Worm (Caenorhabditis elegans): ENCODE measurements around the gene clec-166.
A peak's percentile ranks its signal among the peaks of the same experiment; 100 is the strongest.

Gene clec-166

DNA sequence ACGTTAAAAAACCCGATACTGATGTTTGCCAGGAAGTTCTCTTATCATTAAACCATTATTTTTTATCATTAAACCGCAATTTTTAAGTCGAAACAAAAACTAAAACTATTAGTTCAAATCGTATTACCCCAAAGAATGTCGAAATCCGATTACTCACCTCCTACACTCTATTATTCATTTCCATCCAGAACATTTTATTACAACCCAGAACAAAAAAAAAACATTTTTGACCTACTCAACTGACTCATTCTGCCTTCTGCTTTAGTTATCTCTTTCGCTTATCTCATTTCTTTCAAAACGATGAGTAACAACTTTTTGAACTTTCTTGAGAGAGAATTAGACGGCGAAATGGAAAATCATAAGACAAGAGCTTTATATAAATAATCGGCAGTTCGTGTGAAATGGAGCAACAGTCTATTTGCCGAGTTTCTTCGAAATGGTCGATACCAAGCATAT is 22.4 kb downstream of the clec-166 start, which contains the start of gene W09G12.7:
Gene W09G12.7 (plus strand): TSS at position 406 of the 456 bp plus-strand sequence.
- no peak for TF ChIP-seq nhr-6 (tag; optimal IDR thresholded peaks at IDR 0.05)
- TF ChIP-seq fos-1 (tag; optimal IDR thresholded peaks at IDR 0.05), result peak; percentile 72

DNA sequence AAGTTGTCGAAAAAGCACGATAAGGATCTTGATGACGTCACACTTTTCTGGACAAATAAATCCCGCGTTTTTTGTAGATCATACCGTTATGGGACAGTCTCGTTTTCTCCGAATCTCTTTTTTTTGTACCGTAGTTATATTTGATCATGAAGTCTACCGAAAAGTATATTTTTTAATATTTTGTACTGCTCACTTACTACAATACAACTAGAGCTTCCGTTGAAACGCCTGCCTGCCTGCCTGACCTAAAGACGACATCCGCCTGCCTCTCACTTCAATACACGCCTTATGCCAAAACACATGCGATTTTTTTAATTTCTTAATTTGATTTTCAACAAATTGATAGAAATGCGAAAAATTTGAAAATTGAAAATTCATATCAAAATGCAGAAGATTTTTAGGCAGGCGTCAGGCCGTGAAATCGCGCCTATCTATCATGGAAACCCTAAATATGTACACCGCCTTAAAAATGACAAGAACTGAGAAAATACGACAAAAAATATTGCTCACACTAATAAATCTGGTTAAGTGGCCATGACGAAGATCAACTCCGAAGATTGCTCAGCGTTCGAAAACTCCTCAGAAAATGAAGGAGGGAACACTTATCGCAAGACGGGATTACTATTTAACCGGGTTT is 25.4 kb downstream of the clec-166 start, which contains the start of gene W09G12.8:
Gene W09G12.8 (plus strand): TSS at position 587 of the 637 bp plus-strand sequence.
- no peak for TF ChIP-seq ztf-1 (GFP tag; conservative IDR thresholded peaks at IDR 0.05)
- TF ChIP-seq dmd-4 (tag; optimal IDR thresholded peaks at IDR 0.05), result no peak
- TF ChIP-seq lin-39 (tag; optimal IDR thresholded peaks at IDR 0.05), result no peak
- no peak for TF ChIP-seq fos-1 (tag; optimal IDR thresholded peaks at IDR 0.05)
- TF ChIP-seq lin-13 (GFP tag; optimal IDR thresholded peaks at IDR 0.05), result no peak

DNA sequence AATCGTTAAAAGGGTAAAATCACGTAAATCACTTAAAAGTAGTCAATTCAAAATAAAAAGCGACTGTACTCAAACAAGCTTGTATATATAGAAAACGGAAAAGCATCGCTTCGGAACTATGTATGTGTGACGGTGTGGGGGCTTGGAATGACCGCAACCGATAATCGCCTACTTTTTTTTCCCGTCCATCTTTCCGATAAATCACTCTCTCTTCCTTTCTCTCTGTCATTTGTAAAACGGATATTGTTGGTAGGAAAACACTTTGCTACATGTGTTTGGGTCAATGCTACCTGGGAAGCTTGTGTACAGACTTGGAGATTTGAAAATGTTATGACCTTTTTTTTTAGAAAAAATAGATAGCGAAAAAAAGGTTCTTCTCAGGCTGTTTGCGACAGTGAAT is 26.4 kb downstream of the clec-166 start:
- TF ChIP-seq R02D3.7 (tag; optimal IDR thresholded peaks at IDR 0.05), result no peak
- no peak for TF ChIP-seq lin-11 (tag; optimal IDR thresholded peaks at IDR 0.05)
- TF ChIP-seq ama-1 (optimal IDR thresholded peaks at IDR 0.05), result no peak
- no peak for TF ChIP-seq nhr-21 (tag; optimal IDR thresholded peaks at IDR 0.05)
- no peak for TF ChIP-seq nhr-25 (tag; optimal IDR thresholded peaks at IDR 0.05)
- no peak for TF ChIP-seq mbf-1 (tag; optimal IDR thresholded peaks at IDR 0.05)
- TF ChIP-seq peb-1 (tag; optimal IDR thresholded peaks at IDR 0.05), result no peak
- TF ChIP-seq nhr-129 (tag; optimal IDR thresholded peaks at IDR 0.05), result no peak
- TF ChIP-seq aly-2 (tag; optimal IDR thresholded peaks at IDR 0.05), result no peak
- no peak for TF ChIP-seq mdl-1 (tag; optimal IDR thresholded peaks at IDR 0.05)
- no peak for TF ChIP-seq nhr-12 (tag; optimal IDR thresholded peaks at IDR 0.05)
- TF ChIP-seq egl-27 (tag; optimal IDR thresholded peaks at IDR 0.05), result no peak

DNA sequence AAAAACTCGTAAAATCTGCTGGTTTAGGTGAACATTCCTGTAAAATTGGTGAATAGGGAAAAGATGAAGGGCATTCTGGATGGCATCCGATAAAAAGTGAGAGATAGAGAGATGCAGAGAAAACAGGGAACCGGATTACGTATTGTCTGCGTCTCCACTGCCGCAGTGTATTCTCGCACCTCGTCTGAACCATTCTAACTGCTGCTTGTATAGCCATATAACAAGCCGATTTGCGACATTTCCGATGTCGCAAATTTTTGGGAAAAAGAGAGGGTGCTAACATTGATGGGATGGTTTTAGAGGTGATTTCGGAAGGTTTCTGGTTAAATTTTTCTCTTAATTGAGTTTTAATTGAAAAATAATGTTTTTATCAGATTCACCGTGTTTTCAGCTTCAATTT is 30.0 kb downstream of the clec-166 start, which contains the start of gene W09G12.10:
Gene W09G12.10 (minus strand): TSS at position 121 of the 400 bp plus-strand sequence.
- TF ChIP-seq blmp-1 (tag; optimal IDR thresholded peaks at IDR 0.05; ENCODE audit: insufficient read depth), result no peak
- TF ChIP-seq peb-1 (tag; optimal IDR thresholded peaks at IDR 0.05), result peak; percentile 22
- TF ChIP-seq ama-1 (optimal IDR thresholded peaks at IDR 0.05), result no peak
- peak; percentile 5 for TF ChIP-seq nhr-25 (tag; optimal IDR thresholded peaks at IDR 0.05)

DNA sequence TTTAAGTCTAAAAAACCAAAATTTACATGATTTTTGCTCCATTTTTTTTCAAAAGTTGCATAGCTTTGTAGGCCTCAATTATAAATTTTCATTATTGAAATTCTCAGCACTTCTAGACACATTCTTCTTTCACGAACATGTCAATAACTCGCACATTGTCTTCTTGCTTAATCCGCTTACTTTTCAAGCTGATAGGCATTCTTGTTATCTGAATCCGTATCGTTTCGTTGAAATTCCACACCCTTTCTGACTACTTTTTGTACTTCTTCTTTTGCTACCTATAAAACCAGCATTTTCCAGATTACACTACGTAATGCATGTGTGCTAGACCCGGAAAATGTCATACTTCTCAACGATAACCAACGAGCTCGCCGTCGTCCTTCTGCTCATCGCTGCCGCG is 34.9 kb downstream of the clec-166 start, which contains the start of gene W09G12.9:
Gene W09G12.9 (plus strand): TSS at position 301 of the 400 bp plus-strand sequence.
- TF ChIP-seq ztf-11 (tag; optimal IDR thresholded peaks at IDR 0.05), result no peak

DNA sequence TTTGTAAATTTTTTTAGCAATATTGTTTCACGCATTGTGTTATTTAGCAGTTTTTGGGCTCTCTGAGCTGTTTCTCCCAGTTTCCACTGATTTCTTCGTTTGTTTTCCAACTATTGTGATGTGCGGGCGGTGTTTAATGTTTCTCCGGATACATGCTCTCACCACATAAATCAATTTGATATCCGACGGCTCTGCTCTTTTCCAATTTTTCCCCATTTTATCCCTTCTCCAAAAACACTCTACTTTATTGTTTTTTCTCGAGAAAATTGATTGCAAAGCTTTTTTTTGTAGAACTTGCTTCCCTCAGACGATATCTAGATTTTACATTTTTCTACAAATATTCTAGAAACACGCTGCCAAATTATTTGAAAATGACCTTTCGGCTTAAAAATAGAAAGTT is 35.6 kb downstream of the clec-166 start:
- TF ChIP-seq fos-1 (tag; optimal IDR thresholded peaks at IDR 0.05) (no peak), crh-2 (tag; optimal IDR thresholded peaks at IDR 0.05) (no peak), lsy-2 (tag; optimal IDR thresholded peaks at IDR 0.05) (no peak), nhr-6 (tag; optimal IDR thresholded peaks at IDR 0.05) (no peak), aly-2 (tag; optimal IDR thresholded peaks at IDR 0.05) (no peak), nhr-129 (tag; optimal IDR thresholded peaks at IDR 0.05) (no peak), nhr-237 (tag; optimal IDR thresholded peaks at IDR 0.05) (no peak), egl-27 (tag; optimal IDR thresholded peaks at IDR 0.05) (no peak), lin-11 (tag; optimal IDR thresholded peaks at IDR 0.05) (no peak), ceh-16 (tag; optimal IDR thresholded peaks at IDR 0.05) (no peak), elt-3 (tag; optimal IDR thresholded peaks at IDR 0.05) (no peak), mbf-1 (tag; optimal IDR thresholded peaks at IDR 0.05) (no peak)

DNA sequence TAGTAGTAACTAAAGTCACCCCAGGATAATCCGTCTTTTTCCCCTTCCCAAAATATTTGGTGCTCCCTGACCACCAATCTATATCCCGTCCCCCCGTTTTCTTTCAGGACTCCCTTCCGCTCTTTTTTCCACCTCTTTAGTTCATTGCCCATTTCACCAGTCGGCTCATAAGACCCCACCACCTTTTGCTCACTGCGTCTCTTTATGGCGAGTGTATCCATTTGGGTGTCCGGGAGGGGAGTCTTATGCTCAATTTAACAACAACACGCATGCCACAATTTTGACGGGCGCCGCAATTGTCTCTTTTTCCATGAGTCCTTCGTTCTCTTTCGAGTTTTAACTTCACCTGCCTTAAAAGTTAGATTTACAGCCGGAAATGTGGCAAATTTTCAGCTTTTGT is 38.0 kb downstream of the clec-166 start:
- TF ChIP-seq C34F6.9 (tag; optimal IDR thresholded peaks at IDR 0.05) (peak; percentile 38), unc-55 (GFP tag; optimal IDR thresholded peaks at IDR 0.05) (peak; percentile 38), dmd-4 (tag; optimal IDR thresholded peaks at IDR 0.05) (no peak), crh-2 (tag; optimal IDR thresholded peaks at IDR 0.05) (no peak), nhr-129 (tag; optimal IDR thresholded peaks at IDR 0.05) (peak; percentile 38), lsy-2 (tag; optimal IDR thresholded peaks at IDR 0.05) (peak in 1 of 2 experiments; percentile 31), lin-11 (tag; optimal IDR thresholded peaks at IDR 0.05) (peak; percentile 49)
